Worm (Caenorhabditis elegans) whole organism, L1 larva: ENCODE data around the gene flh-3.

Experiments used
- C16A3.4 ChIP-seq: fragments of 150-350 bp; optimal IDR thresholded peaks from 2 replicates; lab custom pipeline; 2014; ENCODE audit warnings: missing biosample characterization, missing genetic modification characterization
- Y116A8C.19 ChIP-seq: sonication (generic microtip); optimal IDR thresholded peaks from 2 replicates; lab custom pipeline; 2016; ENCODE audit warnings: missing compliant biosample characterization, missing genetic modification characterization, borderline replicate concordance
- alr-1 ChIP-seq: fragments of 200-800 bp; sonication (Bioruptor generic); optimal IDR thresholded peaks from 2 replicates; lab custom pipeline; 2018; ENCODE audit warnings: borderline replicate concordance, mild to moderate bottlenecking, missing genetic modification characterization, missing compliant biosample characterization
- ceh-63 ChIP-seq: fragments of 200-800 bp; sonication (Bioruptor generic); optimal IDR thresholded peaks from 2 replicates; lab custom pipeline; 2018; ENCODE audit warnings: mild to moderate bottlenecking, missing genetic modification characterization, missing compliant biosample characterization
- ceh-88 ChIP-seq: fragments of 200-800 bp; sonication (Bioruptor generic); IDR thresholded peaks from 2 replicates; pipeline ENCODE4 v1.3.6; 2022; ENCODE audit warnings: missing genetic modification characterization, missing compliant biosample characterization
- efl-3 ChIP-seq: fragments of 200-800 bp; sonication (Bioruptor generic); optimal IDR thresholded peaks from 2 replicates; lab custom pipeline; 2018; ENCODE audit warnings: mild to moderate bottlenecking, missing genetic modification characterization, missing compliant biosample characterization
- egl-13 ChIP-seq: sonication (generic microtip); optimal IDR thresholded peaks from 2 replicates; lab custom pipeline; 2016; ENCODE audit warnings: missing genotype, missing genetic modification reagents, missing genetic modification characterization, missing compliant biosample characterization
- egl-27 ChIP-seq, 2 experiments: fragments of 150-350 bp in 1 of 2; sonication (generic microtip); optimal IDR thresholded peaks; 3 replicates each; lab custom pipeline; 2017 to 2018; ENCODE audit warnings: missing biosample characterization in 2 of 2, missing genetic modification characterization in 2 of 2, missing genetic modification reagents in 2 of 2
- elt-3 ChIP-seq, 6 experiments: fragments of 150-350 bp in 1 of 6; sonication (generic microtip); optimal IDR thresholded peaks; 2 replicates each; lab custom pipeline; 2017 to 2018; ENCODE audit warnings: missing biosample characterization in 6 of 6, missing genetic modification characterization in 6 of 6, inconsistent platforms in 1 of 6
- ets-5 ChIP-seq: fragments of 200-800 bp; sonication (Bioruptor generic); IDR thresholded peaks from 2 replicates; pipeline ENCODE4 v1.3.6; 2022; ENCODE audit warnings: missing genetic modification characterization, missing compliant biosample characterization
- fkh-4 ChIP-seq: sonication (generic microtip); optimal IDR thresholded peaks from 2 replicates; lab custom pipeline; 2016; ENCODE audit warnings: missing compliant biosample characterization, missing genetic modification characterization, borderline replicate concordance
- fkh-8 ChIP-seq: sonication (generic microtip); optimal IDR thresholded peaks from 2 replicates; lab custom pipeline; 2016; ENCODE audit warnings: mild to moderate bottlenecking, missing genetic modification characterization, missing compliant biosample characterization
- irx-1 ChIP-seq: sonication (generic microtip); optimal IDR thresholded peaks from 2 replicates; lab custom pipeline; 2016; ENCODE audit warnings: missing genetic modification characterization, missing compliant biosample characterization
- jun-1 ChIP-seq: fragments of 150-350 bp; optimal IDR thresholded peaks from 2 replicates; lab custom pipeline; 2014; ENCODE audit warnings: missing biosample characterization, missing genetic modification reagents, missing genetic modification characterization
- lin-35 ChIP-seq, 2 experiments: fragments of 150-350 bp; optimal IDR thresholded peaks; 2 replicates each; lab custom pipeline; 2014; ENCODE audit warnings: missing biosample characterization in 2 of 2, missing genetic modification characterization in 2 of 2, missing genetic modification reagents in 2 of 2
- mab-9 ChIP-seq: fragments of 200-800 bp; sonication (Bioruptor generic); IDR thresholded peaks from 2 replicates; pipeline ENCODE4 v1.3.6; 2022; ENCODE audit warnings: missing genetic modification reagents, missing genetic modification characterization, missing compliant biosample characterization
- mdl-1 ChIP-seq, 2 experiments: fragments of 150-350 bp; optimal IDR thresholded peaks; 2 replicates each; lab custom pipeline; 2014 to 2017; ENCODE audit warnings: missing biosample characterization in 2 of 2, missing genetic modification characterization in 2 of 2, inconsistent platforms in 1 of 2
- mep-1 ChIP-seq: fragments of 150-350 bp; optimal IDR thresholded peaks from 2 replicates; lab custom pipeline; 2014; ENCODE audit warnings: missing biosample characterization, missing genetic modification characterization
- nhr-12 ChIP-seq: sonication (generic microtip); optimal IDR thresholded peaks from 2 replicates; lab custom pipeline; 2017; ENCODE audit warnings: missing biosample characterization, missing genetic modification characterization
- nhr-19 ChIP-seq: fragments of 200-800 bp; sonication (Bioruptor generic); conservative IDR thresholded peaks from 2 replicates; pipeline ENCODE4 v1.3.6; 2022; ENCODE audit warnings: missing genetic modification characterization, missing compliant biosample characterization
- nhr-237 ChIP-seq: fragments of 150-350 bp; optimal IDR thresholded peaks from 2 replicates; lab custom pipeline; 2014; ENCODE audit warnings: missing biosample characterization, missing genetic modification characterization
- nhr-28 ChIP-seq: fragments of 150-350 bp; optimal IDR thresholded peaks from 2 replicates; lab custom pipeline; 2014; ENCODE audit warnings: missing biosample characterization, missing genetic modification characterization
- nhr-47 ChIP-seq: sonication (generic microtip); optimal IDR thresholded peaks from 2 replicates; lab custom pipeline; 2016; ENCODE audit warnings: mild to moderate bottlenecking, missing genetic modification characterization, moderate library complexity, missing compliant biosample characterization
- nhr-76 ChIP-seq: sonication (generic microtip); optimal IDR thresholded peaks from 2 replicates; lab custom pipeline; 2017; ENCODE audit warnings: missing biosample characterization, missing genetic modification characterization
- nhr-90 ChIP-seq: sonication (generic microtip); optimal IDR thresholded peaks from 2 replicates; lab custom pipeline; 2016; ENCODE audit warnings: mild to moderate bottlenecking, missing genetic modification characterization, missing compliant biosample characterization; ENCODE audit not compliant: poor library complexity
- pax-3 ChIP-seq: fragments of 200-800 bp; sonication (Bioruptor generic); optimal IDR thresholded peaks from 2 replicates; lab custom pipeline; 2018; ENCODE audit warnings: mild to moderate bottlenecking, missing genetic modification characterization, moderate library complexity, missing compliant biosample characterization
- pqm-1 ChIP-seq: sonication (generic microtip); optimal IDR thresholded peaks from 3 replicates; lab custom pipeline; 2017; ENCODE audit warnings: missing biosample characterization, missing genetic modification characterization
- rnt-1 ChIP-seq: sonication (generic microtip); optimal IDR thresholded peaks from 2 replicates; lab custom pipeline; 2016; ENCODE audit warnings: mild to moderate bottlenecking, missing genetic modification characterization, moderate library complexity, missing compliant biosample characterization
- snpc-4 ChIP-seq: fragments of 150-350 bp; optimal IDR thresholded peaks from 2 replicates; lab custom pipeline; 2014; ENCODE audit warnings: missing biosample characterization, missing genetic modification characterization
- snu-23 ChIP-seq: sonication (generic microtip); optimal IDR thresholded peaks from 2 replicates; lab custom pipeline; 2016; ENCODE audit warnings: missing genetic modification characterization, missing compliant biosample characterization
- sox-4 ChIP-seq: sonication (generic microtip); optimal IDR thresholded peaks from 2 replicates; lab custom pipeline; 2016; ENCODE audit warnings: missing genetic modification characterization, missing compliant biosample characterization
- sup-37 ChIP-seq: fragments of 200-800 bp; sonication (Bioruptor generic); optimal IDR thresholded peaks from 2 replicates; lab custom pipeline; 2018; ENCODE audit warnings: mild to moderate bottlenecking, missing genetic modification characterization, missing compliant biosample characterization
- tbx-2 ChIP-seq: sonication (generic microtip); optimal IDR thresholded peaks from 2 replicates; lab custom pipeline; 2016; ENCODE audit warnings: missing genetic modification characterization, missing compliant biosample characterization
- unc-130 ChIP-seq: fragments of 150-350 bp; optimal IDR thresholded peaks from 2 replicates; lab custom pipeline; 2017; ENCODE audit warnings: missing biosample characterization, missing genetic modification characterization, inconsistent platforms
- unc-30 ChIP-seq: sonication (generic microtip); optimal IDR thresholded peaks from 2 replicates; lab custom pipeline; 2017; ENCODE audit warnings: missing biosample characterization, missing genetic modification characterization
- unc-62 ChIP-seq: fragments of 150-350 bp; optimal IDR thresholded peaks from 2 replicates; lab custom pipeline; 2014; ENCODE audit warnings: missing biosample characterization, missing genetic modification reagents, missing genetic modification characterization
- unc-86 ChIP-seq: sonication (generic microtip); optimal IDR thresholded peaks from 2 replicates; lab custom pipeline; 2016; ENCODE audit warnings: missing genetic modification characterization, missing compliant biosample characterization
- vab-15 ChIP-seq: sonication (generic microtip); optimal IDR thresholded peaks from 2 replicates; lab custom pipeline; 2017; ENCODE audit warnings: missing genotype, mild to moderate bottlenecking, missing genetic modification characterization, missing compliant biosample characterization
- zag-1 ChIP-seq: fragments of 150-350 bp; optimal IDR thresholded peaks from 2 replicates; lab custom pipeline; 2014; ENCODE audit warnings: missing biosample characterization, missing genetic modification characterization
- ztf-4 ChIP-seq: fragments of 150-350 bp; optimal IDR thresholded peaks from 2 replicates; lab custom pipeline; 2014; ENCODE audit warnings: missing biosample characterization, missing genetic modification characterization

Gene flh-3

DNA sequence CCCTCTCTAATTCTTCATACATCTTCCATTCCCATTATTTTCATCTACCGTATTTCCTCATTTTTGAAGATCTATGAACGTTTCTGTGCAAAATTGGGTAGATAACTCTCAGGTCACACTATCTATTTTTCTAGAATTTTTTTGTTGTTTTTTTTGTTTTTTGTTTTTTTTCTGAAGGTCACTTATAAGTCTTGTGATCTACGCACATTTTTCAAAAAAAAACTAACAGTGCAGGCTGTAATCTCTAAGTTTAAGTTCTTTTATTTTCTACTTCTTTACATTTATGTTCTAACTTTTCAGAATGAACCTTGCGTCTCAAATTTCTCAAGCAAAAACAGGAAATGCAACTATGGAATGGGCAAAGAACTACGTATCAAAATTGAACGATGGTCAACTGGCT lies at the start of gene flh-3:
Gene flh-3 (plus strand): TSS at position 301 of the 400 bp plus-strand sequence.
- no peak for TF ChIP-seq tbx-2 (tag; lab: Kevin White, UChicago)

DNA sequence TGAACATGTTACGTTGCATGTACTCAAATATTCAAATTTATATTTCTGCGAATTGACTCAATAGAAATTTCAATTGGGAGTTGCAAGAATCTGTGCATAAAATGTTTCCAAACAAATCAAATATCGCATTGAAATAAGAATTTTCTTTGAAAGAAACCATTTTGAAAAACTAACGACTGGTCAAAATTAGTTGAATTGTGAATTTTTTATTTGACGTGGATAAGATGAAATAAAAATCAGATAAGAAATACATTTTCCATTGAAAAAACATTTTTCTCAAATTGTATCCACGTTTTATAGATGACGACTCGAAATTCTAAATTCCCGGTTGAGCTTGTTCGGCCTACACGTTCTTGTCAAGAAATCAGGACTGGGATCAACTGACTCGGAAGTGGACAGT lies 45.1 kb upstream of the flh-3 start, which contains the start of gene C46C2.3:
Gene C46C2.3 (plus strand): TSS at position 301 of the 400 bp plus-strand sequence.
- TF ChIP-seq efl-3, result no peak
- no peak for TF ChIP-seq sox-4 (tag; lab: Kevin White, UChicago)
- no peak for TF ChIP-seq Y116A8C.19 (tag; lab: Kevin White, UChicago)
- no peak for TF ChIP-seq egl-27 (tag; optimal IDR thresholded peaks at IDR 0.05; lab: Kevin White, UChicago)
- no peak for TF ChIP-seq sup-37 (GFP tag; lab: Kevin White, UChicago)
- TF ChIP-seq egl-13, result no peak
- no peak for TF ChIP-seq rnt-1
- TF ChIP-seq jun-1 (tag; lab: Kevin White, UChicago), result no peak
- no peak for TF ChIP-seq vab-15 (tag; lab: Kevin White, UChicago)
- TF ChIP-seq mdl-1 (tag; optimal IDR thresholded peaks at IDR 0.05; lab: Kevin White, UChicago), result no peak
- no peak for TF ChIP-seq fkh-8 (tag; lab: Kevin White, UChicago)
- no peak for TF ChIP-seq fkh-4 (tag; lab: Kevin White, UChicago)
- TF ChIP-seq mep-1 (tag; lab: Kevin White, UChicago), result no peak
- no peak for TF ChIP-seq nhr-237 (tag; lab: Kevin White, UChicago)
- no peak for TF ChIP-seq pqm-1 (tag; lab: Kevin White, UChicago)
- no peak for TF ChIP-seq snu-23 (GFP tag; lab: Kevin White, UChicago)
- no peak for TF ChIP-seq nhr-47
- no peak for TF ChIP-seq ceh-88 (GFP tag; lab: Robert Waterston, UW)

DNA sequence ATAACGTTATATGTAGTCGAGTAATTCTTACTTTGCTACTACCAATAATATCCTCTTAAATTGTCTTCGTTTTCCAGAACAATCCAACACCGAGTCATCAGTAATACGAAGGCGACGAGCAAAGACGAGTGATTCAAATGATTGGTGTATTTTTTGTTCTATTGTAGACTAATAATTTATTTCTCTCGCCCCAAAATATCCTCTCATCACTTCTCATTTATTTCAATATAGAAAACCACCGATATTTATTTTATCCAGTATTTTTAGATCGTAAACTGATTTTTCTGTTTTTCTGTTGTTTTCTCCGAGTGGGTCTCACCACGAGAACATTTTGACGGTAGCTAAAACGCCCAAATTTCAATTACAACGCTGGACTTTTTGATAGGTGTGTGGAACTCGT lies 42.2 kb upstream of the flh-3 start:
- TF ChIP-seq unc-86 (tag; lab: Kevin White, UChicago) (no peak), irx-1 (no peak), tbx-2 (tag; lab: Kevin White, UChicago) (no peak), pax-3 (tag; lab: Kevin White, UChicago) (no peak), fkh-4 (tag; lab: Kevin White, UChicago) (no peak), alr-1 (tag; lab: Kevin White, UChicago) (no peak), ceh-63 (no peak), rnt-1 (no peak)
- TF ChIP-seq, all 84 proteins: peak for 0

DNA sequence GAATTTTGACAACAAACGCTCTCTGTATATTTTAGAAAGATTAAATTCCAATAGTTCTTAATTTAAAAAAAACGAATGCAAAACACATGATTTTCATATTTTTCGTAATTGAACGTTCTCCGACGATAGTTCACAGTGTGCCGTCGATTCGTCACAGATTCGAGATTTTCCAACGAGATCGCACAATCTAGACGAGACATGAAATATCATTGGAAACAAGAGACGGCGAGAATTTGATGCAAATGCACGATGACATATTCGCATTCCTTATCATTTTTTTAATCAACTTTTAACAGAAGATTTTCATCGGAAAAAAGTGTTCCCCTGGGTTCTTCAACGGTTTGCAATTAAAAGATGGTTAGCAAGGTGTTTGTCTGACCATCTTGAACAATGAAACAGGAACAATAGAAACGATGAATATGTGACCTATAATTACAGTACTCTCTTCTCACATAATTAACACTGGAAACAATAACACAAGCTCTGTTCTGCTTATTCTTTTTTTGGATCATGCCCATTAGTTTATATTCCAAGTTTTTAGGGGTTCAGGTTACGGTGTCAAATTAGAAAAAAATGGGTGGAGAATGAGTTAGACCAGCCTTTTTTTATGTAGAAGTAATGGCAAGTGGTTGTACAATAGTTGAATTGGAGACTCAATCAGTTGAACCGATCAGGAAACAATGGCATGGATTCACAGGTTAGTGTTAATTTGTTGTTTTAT lies 37.3 kb upstream of the flh-3 start, which contains the start of gene Y11D7A.3:
Gene Y11D7A.3 (plus strand): TSS at position 671 of the 721 bp plus-strand sequence.
- TF ChIP-seq nhr-28 (tag; lab: Kevin White, UChicago), result no peak
- TF ChIP-seq unc-62, result no peak
- TF ChIP-seq snpc-4 (tag; lab: Kevin White, UChicago), result no peak
- TF ChIP-seq elt-3 (tag; optimal IDR thresholded peaks at IDR 0.05; lab: Kevin White, UChicago), result peak in 1 of 6 experiments; percentile 65
- no peak for TF ChIP-seq irx-1
- TF ChIP-seq nhr-12 (tag; lab: Kevin White, UChicago), result no peak
- no peak for TF ChIP-seq nhr-90
- no peak for TF ChIP-seq ztf-4
- no peak for TF ChIP-seq mab-9 (GFP tag; lab: Robert Waterston, UW)
- TF ChIP-seq tbx-2 (tag; lab: Kevin White, UChicago), result peak; percentile 15
- no peak for TF ChIP-seq snu-23 (GFP tag; lab: Kevin White, UChicago)
- TF ChIP-seq ets-5, result no peak
- no peak for TF ChIP-seq nhr-76 (tag; lab: Kevin White, UChicago)
- no peak for TF ChIP-seq nhr-237 (tag; lab: Kevin White, UChicago)
- TF ChIP-seq pax-3 (tag; lab: Kevin White, UChicago), result no peak
- no peak for TF ChIP-seq C16A3.4 (tag; lab: Kevin White, UChicago)
- peak; percentile 58 for TF ChIP-seq unc-130 (tag; lab: Kevin White, UChicago)
- peak in 1 of 2 experiments; percentile 11 for TF ChIP-seq lin-35 (GFP tag; optimal IDR thresholded peaks at IDR 0.05; lab: Kevin White, UChicago)
- no peak for TF ChIP-seq zag-1 (tag; lab: Kevin White, UChicago)
- no peak for TF ChIP-seq unc-30 (tag; lab: Kevin White, UChicago)
- no peak for TF ChIP-seq vab-15 (tag; lab: Kevin White, UChicago)
- TF ChIP-seq nhr-19 (GFP tag; lab: Robert Waterston, UW), result no peak
- no peak for TF ChIP-seq sup-37 (GFP tag; lab: Kevin White, UChicago)
- TF ChIP-seq, all 84 proteins: peak for 4
